Worm (Caenorhabditis elegans): ENCODE data around the gene C07G1.7.

Gene C07G1.7

DNA sequence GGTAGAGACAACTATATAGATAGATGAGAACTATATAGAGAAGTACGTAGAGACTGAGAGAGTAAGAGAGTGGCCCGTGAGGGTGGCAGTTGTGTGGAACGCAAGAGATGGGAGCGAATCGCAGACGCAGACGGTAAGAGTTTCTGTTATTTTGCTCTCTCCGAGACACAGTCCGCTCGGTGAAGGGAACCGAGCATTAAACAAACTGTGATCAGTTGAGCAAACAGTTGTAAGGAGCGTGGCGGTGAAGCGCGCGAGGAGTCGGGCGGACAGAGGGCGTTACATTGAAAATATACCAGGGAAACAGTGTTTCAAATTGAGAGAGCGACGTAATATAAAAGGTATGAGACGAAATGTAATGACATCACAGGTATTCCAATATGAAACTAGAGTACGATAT, 17.9 kb upstream of the C07G1.7 start (continued):
- no peak for TF ChIP-seq ZK546.5 (tag; optimal IDR thresholded peaks at IDR 0.05)

DNA sequence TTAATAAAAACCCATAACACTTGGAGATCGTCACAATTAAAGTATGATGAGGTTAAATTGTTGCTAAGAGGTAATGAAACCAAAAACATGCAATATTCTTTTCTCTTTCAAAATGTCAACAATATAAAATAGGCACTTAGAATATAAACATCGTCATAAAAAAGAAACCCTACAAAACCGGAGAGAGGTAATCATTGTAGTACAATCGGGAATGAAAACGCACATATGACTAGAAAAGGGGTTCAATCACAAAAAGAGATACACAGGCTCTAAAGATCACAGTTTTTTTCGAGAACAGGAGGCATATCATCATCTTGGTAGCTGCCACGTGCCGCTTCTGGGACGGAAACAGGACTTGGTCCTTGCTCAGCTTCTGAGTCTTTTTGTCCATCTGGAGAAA, 14.8 kb upstream of the C07G1.7 start:
- TF ChIP-seq blmp-1 (tag; optimal IDR thresholded peaks at IDR 0.05; ENCODE audit: insufficient read depth) = no peak

DNA sequence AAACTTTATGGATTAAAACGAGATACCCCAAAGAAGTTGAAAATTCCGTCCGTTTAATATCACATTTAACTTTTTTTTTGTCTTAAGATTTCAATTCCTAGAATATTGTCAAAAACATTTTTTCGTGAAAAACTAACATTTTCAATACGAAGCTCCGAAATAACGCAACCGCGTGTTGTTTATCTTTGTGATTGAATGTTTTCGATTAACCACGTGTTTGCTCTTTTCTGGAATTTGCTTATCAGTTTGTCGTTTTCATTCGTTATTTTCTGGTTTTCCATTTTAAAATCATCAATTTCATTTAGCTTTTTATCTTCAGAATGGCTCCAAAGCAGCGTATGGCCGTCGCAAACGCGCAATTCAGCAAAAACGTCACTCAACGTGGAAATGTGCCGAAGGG, 13.7 kb upstream of the C07G1.7 start, which contains the start of gene serp-1.2:
TSS of gene serp-1.2 (plus strand) at position 318 of the 400 bp plus-strand sequence.
- TF ChIP-seq ama-1 (optimal IDR thresholded peaks at IDR 0.05) = peak; percentile 39
- TF ChIP-seq mbf-1 (tag; optimal IDR thresholded peaks at IDR 0.05) = no peak
- TF ChIP-seq mdl-1 (tag; optimal IDR thresholded peaks at IDR 0.05) = peak in 1 of 2 experiments; percentile 29
- TF ChIP-seq elt-3 (tag; optimal IDR thresholded peaks at IDR 0.05) = no peak
- TF ChIP-seq alr-1 (tag; optimal IDR thresholded peaks at IDR 0.05) = no peak
- TF ChIP-seq C34F6.9 (tag; optimal IDR thresholded peaks at IDR 0.05) = peak; percentile 59
- TF ChIP-seq crh-2 (tag; optimal IDR thresholded peaks at IDR 0.05) = peak; percentile 52
- TF ChIP-seq fos-1 (tag; optimal IDR thresholded peaks at IDR 0.05) = peak; percentile 28
- TF ChIP-seq nhr-21 (tag; optimal IDR thresholded peaks at IDR 0.05) = no peak
- no peak for TF ChIP-seq lin-39 (tag; optimal IDR thresholded peaks at IDR 0.05)
- peak; percentile 12 for TF ChIP-seq lin-13 (GFP tag; optimal IDR thresholded peaks at IDR 0.05)
- TF ChIP-seq sma-9 (GFP tag; optimal IDR thresholded peaks at IDR 0.05) = peak; percentile 44
- no peak for TF ChIP-seq sma-9 (tag; optimal IDR thresholded peaks at IDR 0.05)
- peak; percentile 36 for TF ChIP-seq nhr-129 (tag; optimal IDR thresholded peaks at IDR 0.05)

- TF ChIP-seq C34F6.9 (tag; optimal IDR thresholded peaks at IDR 0.05) = no peak
- no peak for TF ChIP-seq nhr-23 (tag; optimal IDR thresholded peaks at IDR 0.05)
- no peak for TF ChIP-seq ZK546.5 (tag; optimal IDR thresholded peaks at IDR 0.05)
- no peak for TF ChIP-seq zag-1 (tag; optimal IDR thresholded peaks at IDR 0.05)
- TF ChIP-seq ceh-16 (tag; optimal IDR thresholded peaks at IDR 0.05) = no peak
- TF ChIP-seq sem-4 (tag; optimal IDR thresholded peaks at IDR 0.05) = no peak
- no peak for TF ChIP-seq lin-13 (GFP tag; optimal IDR thresholded peaks at IDR 0.05)
- TF ChIP-seq nhr-237 (tag; optimal IDR thresholded peaks at IDR 0.05) = no peak
- TF ChIP-seq dmd-4 (tag; optimal IDR thresholded peaks at IDR 0.05) = no peak
- TF ChIP-seq snpc-4 (tag; optimal IDR thresholded peaks at IDR 0.05) = no peak
- no peak for TF ChIP-seq unc-55 (GFP tag; optimal IDR thresholded peaks at IDR 0.05)
- TF ChIP-seq peb-1 (tag; optimal IDR thresholded peaks at IDR 0.05) = no peak
- TF ChIP-seq mdl-1 (tag; optimal IDR thresholded peaks at IDR 0.05) = no peak
- no peak for TF ChIP-seq mab-5 (tag; optimal IDR thresholded peaks at IDR 0.05)
- no peak for TF ChIP-seq fos-1 (tag; optimal IDR thresholded peaks at IDR 0.05)
- TF ChIP-seq lsy-2 (tag; optimal IDR thresholded peaks at IDR 0.05) = no peak
- TF ChIP-seq ceh-82 (tag; optimal IDR thresholded peaks at IDR 0.05) = no peak
- no peak for TF ChIP-seq nhr-11 (tag; optimal IDR thresholded peaks at IDR 0.05)
Measured at ce11 chrIV:8223055-8223454, 11.4 kb upstream of the C07G1.7 start.

DNA sequence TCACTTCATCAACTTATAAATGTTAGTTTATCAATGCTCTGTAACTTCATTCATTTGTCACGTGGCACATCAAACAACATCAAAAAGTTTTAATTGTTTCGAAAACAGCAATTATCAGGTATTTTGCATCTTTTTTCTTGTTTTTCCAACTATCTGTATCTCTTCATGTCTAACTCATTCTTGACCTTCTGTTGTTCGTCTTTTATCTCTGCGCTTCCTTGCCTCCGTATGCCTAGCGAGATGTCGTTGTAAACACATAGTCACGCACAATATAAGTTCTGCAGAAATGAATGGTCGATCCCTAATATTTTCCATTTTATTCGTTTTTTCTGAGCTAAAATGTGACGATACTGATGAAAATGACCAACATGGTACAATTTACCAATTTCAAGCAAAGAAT, 10.3 kb upstream of the C07G1.7 start, which contains the start of gene gpx-6:
TSS of gene gpx-6 (plus strand) at position 257 of the 400 bp plus-strand sequence.
- TF ChIP-seq sma-9 (GFP tag; optimal IDR thresholded peaks at IDR 0.05) = no peak
- no peak for TF ChIP-seq sma-9 (tag; optimal IDR thresholded peaks at IDR 0.05)
- TF ChIP-seq nhr-23 (tag; optimal IDR thresholded peaks at IDR 0.05) = no peak
- TF ChIP-seq fos-1 (tag; optimal IDR thresholded peaks at IDR 0.05) = no peak
- no peak for TF ChIP-seq gmeb-1 (tag; optimal IDR thresholded peaks at IDR 0.05)
- TF ChIP-seq nhr-129 (tag; optimal IDR thresholded peaks at IDR 0.05) = no peak
- no peak for TF ChIP-seq F13H6.1 (tag; optimal IDR thresholded peaks at IDR 0.05)
- no peak for TF ChIP-seq elt-1 (tag; optimal IDR thresholded peaks at IDR 0.05)
- TF ChIP-seq lin-11 (tag; optimal IDR thresholded peaks at IDR 0.05) = no peak
- TF ChIP-seq snpc-4 (tag; optimal IDR thresholded peaks at IDR 0.05) = no peak
- no peak for TF ChIP-seq nhr-11 (tag; optimal IDR thresholded peaks at IDR 0.05)
- no peak for TF ChIP-seq ZK546.5 (tag; optimal IDR thresholded peaks at IDR 0.05)
- TF ChIP-seq sma-3 (GFP tag; optimal IDR thresholded peaks at IDR 0.05) = no peak
- no peak for TF ChIP-seq blmp-1 (tag; optimal IDR thresholded peaks at IDR 0.05; ENCODE audit: insufficient read depth)
- TF ChIP-seq unc-39 (tag; optimal IDR thresholded peaks at IDR 0.05) = no peak
- TF ChIP-seq ztf-11 (tag; optimal IDR thresholded peaks at IDR 0.05) = no peak
- no peak for TF ChIP-seq nhr-25 (tag; optimal IDR thresholded peaks at IDR 0.05)
- no peak for TF ChIP-seq sem-4 (tag; optimal IDR thresholded peaks at IDR 0.05)
- TF ChIP-seq egl-27 (tag; optimal IDR thresholded peaks at IDR 0.05) = no peak
- no peak for TF ChIP-seq peb-1 (tag; optimal IDR thresholded peaks at IDR 0.05)
- TF ChIP-seq nhr-77 (tag; optimal IDR thresholded peaks at IDR 0.05) = no peak

Measured in whole organism, L2 larva.